Worm (Caenorhabditis elegans) whole organism, L2 larva: ENCODE measurements around the gene pro-1.

Experiments
- C34F6.9 ChIP-seq: fragments of 150-350 bp; optimal IDR thresholded peaks from 2 replicates; lab custom pipeline; 2014; ENCODE audit warnings: missing biosample characterization, missing genetic modification characterization
- F13H6.1 ChIP-seq: sonication (generic microtip); optimal IDR thresholded peaks from 2 replicates; lab custom pipeline; 2016; ENCODE audit warnings: missing genetic modification characterization, missing compliant biosample characterization
- R02D3.7 ChIP-seq: fragments of 150-350 bp; optimal IDR thresholded peaks from 2 replicates; lab custom pipeline; 2014; ENCODE audit warnings: missing biosample characterization, missing genetic modification characterization
- Y55F3AM.14 ChIP-seq: fragments of 200-800 bp; sonication (Bioruptor generic); optimal IDR thresholded peaks from 2 replicates; lab custom pipeline; 2018; ENCODE audit warnings: mild to moderate bottlenecking, missing genetic modification characterization, missing compliant biosample characterization
- ZK546.5 ChIP-seq: sonication (generic microtip); optimal IDR thresholded peaks from 2 replicates; lab custom pipeline; 2017; ENCODE audit warnings: missing biosample characterization, missing genetic modification characterization
- alr-1 ChIP-seq: fragments of 150-350 bp; optimal IDR thresholded peaks from 2 replicates; lab custom pipeline; 2014; ENCODE audit warnings: missing biosample characterization, missing genetic modification characterization
- aly-2 ChIP-seq: fragments of 150-350 bp; optimal IDR thresholded peaks from 2 replicates; lab custom pipeline; 2014; ENCODE audit warnings: missing biosample characterization, missing genetic modification characterization
- ama-1 ChIP-seq: fragments of 150-350 bp; optimal IDR thresholded peaks from 2 replicates; lab custom pipeline; 2018; ENCODE audit warnings: inconsistent platforms
- blmp-1 ChIP-seq: sonication (generic microtip); optimal IDR thresholded peaks from 2 replicates; lab custom pipeline; 2017; ENCODE audit warnings: missing genetic modification characterization, mild to moderate bottlenecking, missing compliant biosample characterization, antibody characterized with exemption, moderate library complexity; ENCODE audit not compliant: insufficient read depth
- ceh-16 ChIP-seq: fragments of 150-350 bp; optimal IDR thresholded peaks from 2 replicates; lab custom pipeline; 2014; ENCODE audit warnings: missing biosample characterization, missing genetic modification characterization
- ceh-82 ChIP-seq: fragments of 150-350 bp; optimal IDR thresholded peaks from 2 replicates; lab custom pipeline; 2014; ENCODE audit warnings: missing biosample characterization, missing genetic modification characterization
- crh-2 ChIP-seq: sonication (generic microtip); optimal IDR thresholded peaks from 2 replicates; lab custom pipeline; 2017; ENCODE audit warnings: missing biosample characterization, missing genetic modification characterization
- dmd-4 ChIP-seq: sonication (generic microtip); optimal IDR thresholded peaks from 2 replicates; lab custom pipeline; 2017; ENCODE audit warnings: missing biosample characterization, missing genetic modification characterization
- egl-27 ChIP-seq: sonication (generic microtip); optimal IDR thresholded peaks from 3 replicates; lab custom pipeline; 2017; ENCODE audit warnings: missing biosample characterization, missing genetic modification reagents, missing genetic modification characterization
- elt-1 ChIP-seq: fragments of 150-350 bp; optimal IDR thresholded peaks from 2 replicates; lab custom pipeline; 2014; ENCODE audit warnings: missing biosample characterization, missing genetic modification characterization
- elt-3 ChIP-seq: sonication (generic microtip); optimal IDR thresholded peaks from 2 replicates; lab custom pipeline; 2017; ENCODE audit warnings: missing biosample characterization, missing genetic modification characterization
- fos-1 ChIP-seq: fragments of 150-350 bp; optimal IDR thresholded peaks from 2 replicates; lab custom pipeline; 2014; ENCODE audit warnings: missing biosample characterization, missing genetic modification characterization
- gmeb-1 ChIP-seq: fragments of 150-350 bp; optimal IDR thresholded peaks from 2 replicates; lab custom pipeline; 2014; ENCODE audit warnings: missing biosample characterization, missing genetic modification characterization
- lin-11 ChIP-seq: fragments of 150-350 bp; sonication (generic microtip); optimal IDR thresholded peaks from 2 replicates; lab custom pipeline; 2014; ENCODE audit warnings: missing biosample characterization, missing genetic modification characterization, inconsistent platforms, mixed read lengths
- lin-13 ChIP-seq: fragments of 150-350 bp; optimal IDR thresholded peaks from 2 replicates; lab custom pipeline; 2014; ENCODE audit warnings: missing biosample characterization, missing genetic modification reagents, missing genetic modification characterization
- lin-39 ChIP-seq: fragments of 150-350 bp; optimal IDR thresholded peaks from 2 replicates; lab custom pipeline; 2014; ENCODE audit warnings: missing biosample characterization, missing genetic modification reagents, missing genetic modification characterization
- lsy-2 ChIP-seq, 2 experiments: fragments of 150-350 bp in 1 of 2; sonication (generic microtip) in 1 of 2; optimal IDR thresholded peaks; 2 replicates each; lab custom pipeline; 2014 to 2017; ENCODE audit warnings: missing biosample characterization in 2 of 2, missing genetic modification characterization in 2 of 2
- mab-5 ChIP-seq: fragments of 150-350 bp; optimal IDR thresholded peaks from 2 replicates; lab custom pipeline; 2014; ENCODE audit warnings: missing biosample characterization, missing genetic modification characterization
- mbf-1 ChIP-seq: sonication (generic microtip); optimal IDR thresholded peaks from 2 replicates; lab custom pipeline; 2017; ENCODE audit warnings: missing biosample characterization, missing genetic modification characterization
- mdl-1 ChIP-seq, 2 experiments: fragments of 150-350 bp in 1 of 2; sonication (generic microtip) in 1 of 2; optimal IDR thresholded peaks; 2 replicates each; lab custom pipeline; 2017; ENCODE audit warnings: missing biosample characterization in 2 of 2, missing genetic modification characterization in 2 of 2
- nhr-10 ChIP-seq: sonication (generic microtip); optimal IDR thresholded peaks from 2 replicates; lab custom pipeline; 2017; ENCODE audit warnings: missing biosample characterization, missing genetic modification characterization
- nhr-11 ChIP-seq: fragments of 150-350 bp; optimal IDR thresholded peaks from 2 replicates; lab custom pipeline; 2014; ENCODE audit warnings: missing biosample characterization, missing genetic modification characterization
- nhr-12 ChIP-seq: fragments of 150-350 bp; optimal IDR thresholded peaks from 2 replicates; lab custom pipeline; 2014; ENCODE audit warnings: missing biosample characterization, missing genetic modification characterization
- nhr-129 ChIP-seq: fragments of 150-350 bp; optimal IDR thresholded peaks from 2 replicates; lab custom pipeline; 2014; ENCODE audit warnings: missing biosample characterization, missing genetic modification characterization
- nhr-21 ChIP-seq: fragments of 150-350 bp; optimal IDR thresholded peaks from 2 replicates; lab custom pipeline; 2014; ENCODE audit warnings: missing biosample characterization, missing genetic modification characterization
- nhr-23 ChIP-seq: fragments of 150-350 bp; optimal IDR thresholded peaks from 2 replicates; lab custom pipeline; 2014; ENCODE audit warnings: missing biosample characterization, missing genetic modification reagents, missing genetic modification characterization
- nhr-237 ChIP-seq: fragments of 150-350 bp; optimal IDR thresholded peaks from 2 replicates; lab custom pipeline; 2014; ENCODE audit warnings: missing biosample characterization, missing genetic modification characterization
- nhr-25 ChIP-seq: fragments of 150-350 bp; sonication (generic microtip); optimal IDR thresholded peaks from 3 replicates; lab custom pipeline; 2014; ENCODE audit warnings: missing biosample characterization, missing genetic modification characterization
- nhr-6 ChIP-seq: fragments of 150-350 bp; optimal IDR thresholded peaks from 2 replicates; lab custom pipeline; 2014; ENCODE audit warnings: missing biosample characterization, missing genetic modification characterization
- nhr-77 ChIP-seq: fragments of 150-350 bp; optimal IDR thresholded peaks from 2 replicates; lab custom pipeline; 2014; ENCODE audit warnings: missing biosample characterization, missing genetic modification characterization
- peb-1 ChIP-seq: fragments of 150-350 bp; optimal IDR thresholded peaks from 2 replicates; lab custom pipeline; 2014; ENCODE audit warnings: missing biosample characterization, missing genetic modification characterization
- sem-4 ChIP-seq: fragments of 150-350 bp; optimal IDR thresholded peaks from 2 replicates; lab custom pipeline; 2014; ENCODE audit warnings: missing biosample characterization, missing genetic modification reagents, missing genetic modification characterization
- skn-1 ChIP-seq: sonication (generic microtip); optimal IDR thresholded peaks from 2 replicates; lab custom pipeline; 2017; ENCODE audit warnings: missing biosample characterization, missing genetic modification characterization
- sma-3 ChIP-seq: sonication (generic microtip); optimal IDR thresholded peaks from 2 replicates; lab custom pipeline; 2016; ENCODE audit warnings: missing genetic modification reagents, missing genetic modification characterization, missing compliant biosample characterization
- sma-9 ChIP-seq, 2 experiments: fragments of 150-350 bp in 1 of 2; sonication (generic microtip) in 1 of 2; optimal IDR thresholded peaks; 2 replicates each; lab custom pipeline; 2014 to 2016; ENCODE audit warnings: missing genetic modification characterization in 2 of 2, mild to moderate bottlenecking in 1 of 2, missing biosample characterization in 1 of 2, missing compliant biosample characterization in 1 of 2, missing genetic modification reagents in 1 of 2, moderate library complexity in 1 of 2
- snpc-4 ChIP-seq: fragments of 150-350 bp; optimal IDR thresholded peaks from 2 replicates; lab custom pipeline; 2014; ENCODE audit warnings: missing biosample characterization, missing genetic modification characterization
- unc-39 ChIP-seq: fragments of 150-350 bp; optimal IDR thresholded peaks from 2 replicates; lab custom pipeline; 2014; ENCODE audit warnings: missing biosample characterization, missing genetic modification characterization
- unc-55 ChIP-seq: fragments of 150-350 bp; sonication (generic microtip); optimal IDR thresholded peaks from 3 replicates; lab custom pipeline; 2014; ENCODE audit warnings: missing biosample characterization, missing genetic modification reagents, missing genetic modification characterization
- unc-62 ChIP-seq: fragments of 150-350 bp; optimal IDR thresholded peaks from 2 replicates; lab custom pipeline; 2014; ENCODE audit warnings: missing biosample characterization, missing genetic modification reagents, missing genetic modification characterization
- zag-1 ChIP-seq: fragments of 150-350 bp; optimal IDR thresholded peaks from 2 replicates; lab custom pipeline; 2014; ENCODE audit warnings: missing biosample characterization, missing genetic modification characterization
- ztf-1 ChIP-seq: fragments of 200-800 bp; sonication (Bioruptor generic); conservative IDR thresholded peaks from 2 replicates; pipeline ENCODE4 v1.3.6; 2022; ENCODE audit warnings: missing genetic modification characterization, missing compliant biosample characterization
- ztf-4 ChIP-seq: fragments of 150-350 bp; optimal IDR thresholded peaks from 2 replicates; lab custom pipeline; 2014; ENCODE audit warnings: missing biosample characterization, missing genetic modification characterization

pro-1 gene

ce11 chrII:10554046-10554399, 12.2 kb upstream of the pro-1 start:
- TF ChIP-seq nhr-129 (peak; percentile 13), ceh-16 (tag; lab: Kevin White, UChicago) (peak; percentile 3), F13H6.1 (tag; lab: Kevin White, UChicago) (no peak), nhr-25 (peak; percentile 48)

DNA sequence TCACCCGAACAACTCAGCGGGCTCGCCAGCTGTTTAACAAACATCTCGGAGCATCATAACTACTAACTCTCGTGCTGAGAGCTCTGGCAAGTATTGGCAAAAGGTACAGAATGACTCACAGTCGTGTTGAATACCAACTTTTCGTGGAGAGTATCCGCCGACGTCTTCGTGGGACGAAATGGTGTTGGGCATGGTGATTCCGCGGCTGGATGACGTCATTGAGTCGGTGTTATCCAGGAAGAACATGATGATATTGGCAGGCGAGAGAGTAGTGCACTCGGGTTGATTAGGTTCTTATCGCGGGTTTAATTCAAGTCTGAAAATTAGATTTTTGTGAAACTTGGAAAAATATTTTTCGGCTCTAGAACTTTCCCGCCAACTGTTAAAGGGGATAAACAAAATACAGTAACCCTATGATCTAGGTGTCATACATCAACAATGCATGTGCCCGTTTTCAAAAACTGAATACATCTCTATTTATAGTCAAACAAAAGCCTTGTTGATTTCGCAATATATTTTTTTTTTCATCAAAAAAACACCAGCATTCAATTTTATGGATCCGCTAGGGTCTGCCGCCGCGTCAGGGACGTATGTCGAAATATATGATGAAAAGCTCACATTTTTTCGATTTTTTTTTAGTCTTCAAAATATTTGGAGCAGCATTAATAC, 11.7 kb upstream of the pro-1 start:
- TF ChIP-seq ama-1 (lab: Kevin White, UChicago) (no peak), nhr-10 (no peak), unc-55 (GFP tag; lab: Kevin White, UChicago) (peak; percentile 44), nhr-129 (peak; percentile 19)

DNA sequence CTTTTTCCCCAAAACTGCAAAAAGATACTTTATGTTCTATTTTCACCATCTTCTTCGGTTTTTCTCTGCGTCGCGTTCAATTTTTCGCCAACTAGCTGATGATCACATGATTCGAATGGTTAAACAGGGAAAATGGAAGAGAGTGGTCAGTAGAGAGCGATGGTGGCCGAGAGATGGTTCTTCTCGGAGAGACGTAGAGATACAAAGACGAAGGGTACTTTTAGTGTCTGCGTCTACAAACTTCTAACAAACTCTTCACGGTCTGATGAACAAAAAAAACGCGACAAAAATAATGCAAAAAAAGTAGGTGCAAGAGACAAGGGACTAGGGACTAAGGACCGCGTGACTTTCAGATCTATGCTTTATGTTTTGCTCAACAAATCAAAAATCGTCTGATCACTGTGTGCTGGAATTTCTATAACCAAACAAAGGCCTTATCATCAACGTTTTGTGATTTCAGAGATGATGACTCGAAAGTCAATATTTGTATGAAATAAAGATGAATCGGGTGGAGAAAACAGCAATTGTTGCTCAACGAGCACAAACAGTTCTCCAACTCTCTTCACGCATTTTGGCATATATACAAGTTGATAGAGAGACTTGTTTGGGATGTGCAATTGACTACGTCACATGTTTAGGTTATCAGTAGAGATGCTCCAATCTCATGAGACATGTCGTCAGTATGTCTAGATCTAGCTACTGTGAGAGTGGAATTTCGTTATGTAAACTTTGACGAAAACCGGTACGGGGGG, 10.4 kb upstream of the pro-1 start:
- TF ChIP-seq nhr-237 (no peak), unc-62 (GFP tag; lab: Kevin White, UChicago) (peak; percentile 61), skn-1 (tag; lab: Kevin White, UChicago) (peak; percentile 53), peb-1 (tag; lab: Kevin White, UChicago) (no peak), sem-4 (peak; percentile 96), dmd-4 (tag; lab: Kevin White, UChicago) (no peak), nhr-21 (peak; percentile 97), ztf-1 (GFP tag; lab: Robert Waterston, UW) (no peak), nhr-23 (tag; lab: Kevin White, UChicago) (no peak), lsy-2 (tag; optimal IDR thresholded peaks at IDR 0.05; lab: Kevin White, UChicago) (peak; percentile 75 to 94), lin-39 (tag; lab: Kevin White, UChicago) (no peak), snpc-4 (tag; lab: Kevin White, UChicago) (peak; percentile 61), unc-39 (tag; lab: Kevin White, UChicago) (no peak), mdl-1 (tag; optimal IDR thresholded peaks at IDR 0.05; lab: Kevin White, UChicago) (peak; percentile 84 to 92), lin-13 (GFP tag; lab: Kevin White, UChicago) (peak; percentile 84), alr-1 (tag; lab: Kevin White, UChicago) (no peak), ceh-82 (peak; percentile 1), egl-27 (tag; lab: Kevin White, UChicago) (peak; percentile 88), ztf-4 (tag; lab: Kevin White, UChicago) (peak; percentile 97), nhr-12 (tag; lab: Kevin White, UChicago) (peak; percentile 41), C34F6.9 (tag; lab: Kevin White, UChicago) (peak; percentile 98), ZK546.5 (no peak), sma-3 (GFP tag; lab: Kevin White, UChicago) (peak; percentile 97), zag-1 (tag; lab: Kevin White, UChicago) (peak; percentile 69), crh-2 (tag; lab: Kevin White, UChicago) (peak; percentile 98), aly-2 (tag; lab: Kevin White, UChicago) (no peak), Y55F3AM.14 (GFP tag; lab: Kevin White, UChicago) (peak; percentile 78), elt-1 (tag; lab: Kevin White, UChicago) (no peak), unc-55 (GFP tag; lab: Kevin White, UChicago) (peak; percentile 93), F13H6.1 (tag; lab: Kevin White, UChicago) (peak; percentile 95), lin-11 (tag; lab: Kevin White, UChicago) (peak; percentile 88), R02D3.7 (tag; lab: Kevin White, UChicago) (no peak), mbf-1 (tag; lab: Kevin White, UChicago) (no peak), nhr-25 (peak; percentile 98), nhr-10 (peak; percentile 10), blmp-1 (tag; lab: Kevin White, UChicago) (peak; percentile 68), ceh-16 (tag; lab: Kevin White, UChicago) (peak; percentile 83), elt-3 (no peak), sma-9 (GFP tag; optimal IDR thresholded peaks at IDR 0.05; lab: Kevin White, UChicago) (peak; percentile 98), sma-9 (tag; optimal IDR thresholded peaks at IDR 0.05; lab: Kevin White, UChicago) (no peak), nhr-6 (tag; lab: Kevin White, UChicago) (peak; percentile 96), fos-1 (peak; percentile 88), nhr-77 (tag; lab: Kevin White, UChicago) (peak; percentile 19), ama-1 (lab: Kevin White, UChicago) (peak; percentile 92), mab-5 (tag; lab: Kevin White, UChicago) (peak; percentile 70), nhr-129 (peak; percentile 97), nhr-11 (no peak), gmeb-1 (tag; lab: Kevin White, UChicago) (peak; percentile 87)
